Worm (Caenorhabditis elegans): ENCODE measurements around the gene K02C4.2.

DNA sequence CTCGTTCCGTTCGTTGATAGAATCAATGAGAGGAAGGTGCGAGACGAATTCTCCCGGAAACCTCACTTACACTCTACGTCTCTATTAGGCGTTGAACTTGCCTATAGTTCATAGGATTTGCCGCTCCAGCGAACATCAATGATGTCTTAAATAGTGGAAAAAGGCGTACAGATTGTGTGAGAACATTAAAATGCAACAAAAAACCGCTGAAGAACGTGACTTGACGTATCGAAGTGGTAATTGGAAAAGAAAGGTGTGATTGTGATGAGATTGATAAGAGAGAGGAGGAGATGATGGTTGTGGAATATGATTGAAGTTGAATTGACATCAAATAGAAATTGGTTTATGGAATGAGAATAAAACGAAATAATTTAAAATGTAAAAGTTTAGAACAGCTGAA is 41.6 kb upstream of the K02C4.2 start:
- TF ChIP-seq mdl-1 (tag; optimal IDR thresholded peaks at IDR 0.05) (no peak), efl-3 (GFP tag; optimal IDR thresholded peaks at IDR 0.05) (no peak), nhr-237 (tag; optimal IDR thresholded peaks at IDR 0.05) (no peak), fkh-10 (GFP tag; optimal IDR thresholded peaks at IDR 0.05) (no peak), lsy-2 (tag; optimal IDR thresholded peaks at IDR 0.05) (peak in 1 of 2 experiments; percentile 8), C16A3.4 (tag; optimal IDR thresholded peaks at IDR 0.05) (no peak), aly-2 (tag; optimal IDR thresholded peaks at IDR 0.05) (no peak), unc-98 (GFP tag; IDR thresholded peaks at IDR 0.05) (no peak), unc-130 (tag; optimal IDR thresholded peaks at IDR 0.05) (no peak)
